Worm (Caenorhabditis elegans): ENCODE data around the gene T26A5.8.
A peak's percentile ranks its signal among the peaks of the same experiment; 100 is the strongest.

Gene T26A5.8

DNA sequence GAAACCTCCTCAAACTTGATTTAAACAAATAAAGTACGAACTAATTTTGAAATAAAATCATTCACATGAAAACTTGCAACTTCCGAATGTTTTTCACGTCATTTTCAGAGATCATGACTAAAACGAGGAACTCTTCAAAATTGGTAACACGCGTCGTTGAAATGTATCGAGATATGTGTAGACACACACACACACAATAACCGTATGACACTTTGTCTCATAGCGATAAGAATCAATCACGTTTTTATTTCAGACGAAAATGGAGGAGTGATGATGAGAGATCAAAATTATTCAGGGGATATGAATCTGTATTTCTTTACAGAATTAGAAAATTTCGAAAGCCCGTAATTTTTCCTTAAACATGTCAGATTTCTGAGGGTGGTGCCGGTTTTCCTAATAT lies 39.9 kb downstream of the T26A5.8 start:
- TF ChIP-seq tab-1 (GFP tag; IDR thresholded peaks at IDR 0.05) (no peak), med-1 (GFP tag; optimal IDR thresholded peaks at IDR 0.05; ENCODE audit: insufficient read depth) (no peak), cog-1 (tag; optimal IDR thresholded peaks at IDR 0.05) (no peak), ztf-23 (GFP tag; IDR thresholded peaks at IDR 0.05) (no peak), ztf-29 (GFP tag; IDR thresholded peaks at IDR 0.05) (no peak), flt-1 (GFP tag; IDR thresholded peaks at IDR 0.05) (no peak), ref-1 (GFP tag; conservative IDR thresholded peaks at IDR 0.05) (no peak), klf-2 (GFP tag; conservative IDR thresholded peaks at IDR 0.05) (no peak), T22C8.4 (GFP tag; IDR thresholded peaks at IDR 0.05) (no peak)

DNA sequence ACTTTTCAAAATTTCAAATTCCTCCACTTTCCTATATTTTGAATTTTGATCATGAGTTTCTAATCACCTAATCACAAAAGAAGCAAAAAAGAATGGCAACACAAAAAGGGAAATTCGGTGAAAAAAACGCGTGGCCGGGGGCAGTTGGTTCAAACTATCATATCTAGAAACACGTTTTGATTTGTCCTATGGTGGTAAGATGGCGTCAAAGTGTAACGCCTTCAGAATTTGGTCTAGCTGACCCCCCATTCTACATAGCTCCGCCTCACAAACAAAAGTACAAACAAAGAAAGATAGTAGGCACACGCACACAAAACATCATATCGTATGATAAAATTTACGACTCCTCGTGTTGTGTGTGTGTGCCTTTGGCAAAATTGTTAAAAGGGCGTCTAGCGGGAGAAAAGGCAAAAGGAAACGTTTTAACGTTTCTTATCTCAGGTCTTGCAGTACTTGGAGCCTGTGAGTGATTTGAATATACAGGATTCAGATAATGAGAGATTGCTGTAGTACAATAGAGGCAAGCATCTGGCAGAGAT lies 40.6 kb downstream of the T26A5.8 start:
- TF ChIP-seq ztf-29 (GFP tag; IDR thresholded peaks at IDR 0.05) (no peak), T22C8.4 (GFP tag; IDR thresholded peaks at IDR 0.05) (no peak), ref-1 (GFP tag; conservative IDR thresholded peaks at IDR 0.05) (no peak), klf-2 (GFP tag; conservative IDR thresholded peaks at IDR 0.05) (no peak), cog-1 (tag; optimal IDR thresholded peaks at IDR 0.05) (no peak), ztf-23 (GFP tag; IDR thresholded peaks at IDR 0.05) (no peak), med-1 (GFP tag; optimal IDR thresholded peaks at IDR 0.05; ENCODE audit: insufficient read depth) (no peak), flt-1 (GFP tag; IDR thresholded peaks at IDR 0.05) (no peak), tab-1 (GFP tag; IDR thresholded peaks at IDR 0.05) (no peak)

DNA sequence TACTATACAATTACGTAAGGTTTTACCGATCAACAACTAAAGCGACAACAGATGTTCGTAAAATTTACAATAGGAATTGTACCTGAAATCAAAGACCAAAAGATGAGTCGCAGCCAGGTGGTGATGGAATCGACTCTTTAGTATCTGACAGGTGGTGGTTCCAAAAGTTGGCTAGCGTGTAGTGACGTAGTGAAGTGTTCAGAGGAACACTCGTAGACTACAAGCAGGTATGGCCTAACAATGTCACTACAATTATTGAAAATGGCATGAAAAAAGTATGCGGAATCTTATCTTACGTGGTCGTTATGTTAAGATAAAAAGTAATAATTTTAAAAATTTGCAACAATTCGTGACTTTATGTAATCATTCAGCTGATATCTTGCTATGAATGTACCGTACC lies 41.2 kb downstream of the T26A5.8 start:
- no peak for TF ChIP-seq flt-1 (GFP tag; IDR thresholded peaks at IDR 0.05)
- TF ChIP-seq ztf-29 (GFP tag; IDR thresholded peaks at IDR 0.05) = no peak
- TF ChIP-seq T22C8.4 (GFP tag; IDR thresholded peaks at IDR 0.05) = no peak
- no peak for TF ChIP-seq ref-1 (GFP tag; conservative IDR thresholded peaks at IDR 0.05)
- no peak for TF ChIP-seq cog-1 (tag; optimal IDR thresholded peaks at IDR 0.05)
- TF ChIP-seq med-1 (GFP tag; optimal IDR thresholded peaks at IDR 0.05; ENCODE audit: insufficient read depth) = no peak
- TF ChIP-seq ztf-23 (GFP tag; IDR thresholded peaks at IDR 0.05) = no peak
- TF ChIP-seq tab-1 (GFP tag; IDR thresholded peaks at IDR 0.05) = no peak
- TF ChIP-seq klf-2 (GFP tag; conservative IDR thresholded peaks at IDR 0.05) = no peak

DNA sequence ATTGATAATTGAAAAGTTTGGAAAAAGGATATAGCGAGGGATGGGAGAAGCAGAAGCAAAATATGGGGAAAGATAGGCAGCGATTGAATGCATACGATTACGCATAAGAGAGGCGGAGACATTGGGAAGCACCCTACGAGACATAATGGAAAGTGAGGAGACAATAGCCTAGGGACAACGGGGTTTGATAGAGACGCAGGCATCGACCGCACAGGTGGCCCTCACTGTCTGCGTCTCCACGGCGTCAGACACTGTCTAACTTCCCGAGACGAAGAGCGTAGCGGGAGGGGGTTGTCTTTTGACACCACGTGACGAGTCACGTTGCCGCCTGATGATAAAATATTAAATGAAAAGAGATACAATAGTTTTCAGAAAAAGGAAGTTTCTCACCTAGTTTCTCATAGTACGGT lies 41.7 kb downstream of the T26A5.8 start:
- TF ChIP-seq flt-1 (GFP tag; IDR thresholded peaks at IDR 0.05) = 0 out of 2 replicates have a peak, but pooled peaks have one; percentile 8
- peak; percentile 33 for TF ChIP-seq cog-1 (tag; optimal IDR thresholded peaks at IDR 0.05)
- TF ChIP-seq ztf-29 (GFP tag; IDR thresholded peaks at IDR 0.05) = peak; percentile 39; the same call in 1 of the 2 replicates
- no peak for TF ChIP-seq ref-1 (GFP tag; conservative IDR thresholded peaks at IDR 0.05)

DNA sequence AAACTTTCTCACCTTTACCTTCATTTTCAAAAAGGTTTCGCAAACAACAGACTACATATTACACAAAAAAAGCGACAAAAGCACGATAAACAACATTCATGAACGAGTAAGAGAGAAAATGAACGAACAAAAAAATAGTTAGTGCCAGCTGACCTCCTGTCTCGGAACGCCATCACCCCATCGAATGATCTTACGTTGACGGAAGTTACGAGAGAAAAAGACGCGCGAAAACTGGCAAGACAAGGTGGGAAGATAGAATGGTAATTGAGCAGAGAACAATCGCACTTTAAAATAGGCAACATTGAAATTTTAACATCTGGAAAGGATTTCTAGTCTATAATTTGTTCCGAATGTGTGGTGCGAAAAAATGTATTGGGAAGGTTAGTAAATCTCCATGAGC lies 42.5 kb downstream of the T26A5.8 start:
- no peak for TF ChIP-seq ref-1 (GFP tag; conservative IDR thresholded peaks at IDR 0.05)
- TF ChIP-seq ztf-23 (GFP tag; IDR thresholded peaks at IDR 0.05) = no peak

DNA sequence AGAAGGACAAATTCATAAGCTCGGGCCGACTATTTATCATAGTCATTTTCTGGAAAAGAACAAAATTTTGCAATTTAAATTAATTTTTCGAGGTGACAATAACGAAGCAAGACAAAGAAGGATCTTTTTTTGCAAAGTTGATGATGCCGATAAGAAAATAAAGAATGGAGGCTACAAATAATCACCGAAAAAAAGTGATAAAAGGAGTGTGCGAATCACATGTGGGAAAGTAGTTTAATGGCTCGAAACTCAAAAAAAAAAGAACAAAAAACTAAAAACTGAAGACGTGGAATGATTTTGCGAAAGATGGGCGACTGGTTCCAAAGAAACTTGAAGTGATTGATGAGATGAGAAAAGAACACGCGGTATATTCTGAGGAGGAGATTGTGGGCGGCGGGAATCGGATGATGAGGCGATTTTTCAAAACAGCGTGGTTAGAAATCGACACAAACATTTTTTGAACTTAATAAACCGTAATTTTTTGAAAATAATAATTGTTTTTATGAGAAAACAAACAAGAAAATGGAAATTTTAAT lies 43.2 kb downstream of the T26A5.8 start, which contains the start of gene atgl-1:
Gene atgl-1 (minus strand): TSS at position 51 of the 536 bp plus-strand sequence.
- TF ChIP-seq klf-2 (GFP tag; conservative IDR thresholded peaks at IDR 0.05) (no peak), med-1 (GFP tag; optimal IDR thresholded peaks at IDR 0.05; ENCODE audit: insufficient read depth) (no peak), ztf-29 (GFP tag; IDR thresholded peaks at IDR 0.05) (no peak), flt-1 (GFP tag; IDR thresholded peaks at IDR 0.05) (no peak)

DNA sequence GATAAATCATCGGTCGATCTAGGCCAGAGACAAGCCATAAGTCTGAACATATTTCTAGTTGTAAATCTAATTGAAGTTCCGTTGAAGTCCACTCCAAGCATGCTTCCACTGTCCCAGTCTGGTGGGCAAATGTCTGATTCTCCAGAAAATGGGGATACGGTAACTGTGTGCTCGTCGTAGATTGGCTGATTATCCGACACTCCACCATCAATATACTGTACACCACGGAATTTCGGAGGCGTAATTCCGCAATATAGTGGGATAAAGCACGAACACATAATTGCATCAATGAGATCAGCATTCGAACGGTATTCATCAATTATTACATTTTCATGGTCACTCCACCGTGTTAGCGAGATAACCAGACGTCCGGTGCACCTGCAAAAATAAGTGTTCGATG lies 44.4 kb downstream of the T26A5.8 start:
- TF ChIP-seq ztf-29 (GFP tag; IDR thresholded peaks at IDR 0.05) = no peak
- TF ChIP-seq med-1 (GFP tag; optimal IDR thresholded peaks at IDR 0.05; ENCODE audit: insufficient read depth) = no peak
- no peak for TF ChIP-seq klf-2 (GFP tag; conservative IDR thresholded peaks at IDR 0.05)
- no peak for TF ChIP-seq T22C8.4 (GFP tag; IDR thresholded peaks at IDR 0.05)
- TF ChIP-seq ztf-23 (GFP tag; IDR thresholded peaks at IDR 0.05) = no peak
- no peak for TF ChIP-seq ref-1 (GFP tag; conservative IDR thresholded peaks at IDR 0.05)
- no peak for TF ChIP-seq cog-1 (tag; optimal IDR thresholded peaks at IDR 0.05)

DNA sequence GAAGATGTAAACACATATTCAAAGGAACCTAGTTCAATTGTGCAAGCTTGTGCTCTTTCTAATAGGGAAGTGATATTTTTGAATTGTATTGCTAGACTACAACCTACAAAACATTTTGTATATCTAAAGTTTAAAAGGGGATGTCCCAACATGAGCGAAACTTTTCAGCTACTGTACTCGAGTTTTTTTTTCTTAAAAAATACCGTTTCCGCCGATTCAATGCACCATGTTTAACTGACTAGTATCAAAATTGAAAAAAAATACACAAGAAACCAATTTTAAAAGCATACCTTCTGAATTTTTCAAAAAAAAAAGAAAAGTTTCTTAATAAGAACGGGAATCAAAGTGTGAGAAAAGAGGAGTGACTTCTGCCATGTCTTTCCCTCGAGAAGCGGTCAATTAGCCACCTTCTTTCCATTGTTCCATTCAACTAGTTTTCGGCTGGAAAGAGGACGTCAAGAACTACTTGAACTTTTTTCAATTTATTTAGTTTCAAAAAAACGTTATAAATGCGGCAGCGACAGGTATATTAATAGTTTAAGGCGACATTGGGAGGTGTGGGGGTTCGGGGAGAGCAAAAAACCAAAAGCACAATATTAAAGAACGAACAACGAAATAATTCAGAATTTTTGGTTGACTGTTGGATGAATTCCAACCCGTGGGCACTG lies 47.2 kb downstream of the T26A5.8 start, which contains the start of gene nas-4:
Gene nas-4 (minus strand): TSS at position 351 of the 668 bp plus-strand sequence.
- no peak for TF ChIP-seq ref-1 (GFP tag; conservative IDR thresholded peaks at IDR 0.05)
